Fruit fly (Drosophila melanogaster) whole organism, embryonic: Measurements from ENCODE around the gene CG16959.

Experiments used
- Aef1 ChIP-seq: fragments of 200-800 bp; sonication (Bioruptor generic); IDR thresholded peaks from 3 replicates; pipeline ENCODE4 v1.3.6; 2022; ENCODE audit warnings: missing biosample characterization, missing genetic modification characterization
- Bgb ChIP-seq: fragments of 200-800 bp; sonication (Bioruptor generic); IDR thresholded peaks from 2 replicates; pipeline ENCODE4 v1.3.6; 2022; ENCODE audit warnings: missing biosample characterization, missing genetic modification characterization; ENCODE audit not compliant: partially characterized antibody
- CG11723 ChIP-seq: fragments of 200-800 bp; sonication (Bioruptor generic); optimal IDR thresholded peaks from 2 replicates; lab custom pipeline; 2017; ENCODE audit warnings: missing biosample characterization, mild to moderate bottlenecking, missing genetic modification characterization
- CG12104 ChIP-seq: fragments of 200-800 bp; sonication (Bioruptor generic); optimal IDR thresholded peaks from 3 replicates; lab custom pipeline; 2016; ENCODE audit warnings: missing biosample characterization, missing genetic modification characterization
- CG15514 ChIP-seq: fragments of 200-800 bp; sonication (Bioruptor generic); optimal IDR thresholded peaks from 3 replicates; lab custom pipeline; 2017; ENCODE audit warnings: missing biosample characterization, missing genetic modification characterization, mild to moderate bottlenecking, moderate library complexity, missing genetic modification reagents
- CG15601 ChIP-seq: fragments of 200-800 bp; sonication (Bioruptor generic); optimal IDR thresholded peaks from 3 replicates; lab custom pipeline; 2019; ENCODE audit warnings: missing biosample characterization, mild to moderate bottlenecking, missing genetic modification characterization, moderate library complexity
- CG17385 ChIP-seq: fragments of 200-800 bp; sonication (Bioruptor generic); optimal IDR thresholded peaks from 3 replicates; lab custom pipeline; 2018; ENCODE audit warnings: missing biosample characterization, mild to moderate bottlenecking, missing genetic modification characterization
- CG17802 ChIP-seq: fragments of 200-800 bp; sonication (Bioruptor generic); optimal IDR thresholded peaks from 2 replicates; lab custom pipeline; 2018; ENCODE audit warnings: missing biosample characterization, mild to moderate bottlenecking, missing genetic modification characterization, moderate library complexity
- CG18262 ChIP-seq: fragments of 200-800 bp; optimal IDR thresholded peaks from 3 replicates; lab custom pipeline; 2019; ENCODE audit warnings: missing biosample characterization, mild to moderate bottlenecking, missing genetic modification characterization, moderate library complexity
- CG32767 ChIP-seq: fragments of 200-800 bp; sonication (Bioruptor generic); IDR thresholded peaks from 2 replicates; pipeline ENCODE4 v1.3.6; 2022; ENCODE audit warnings: missing biosample characterization, missing genetic modification characterization
- CG32772 ChIP-seq: fragments of 200-800 bp; sonication (Bioruptor generic); IDR thresholded peaks from 2 replicates; pipeline ENCODE4 v1.3.6; 2022; ENCODE audit warnings: missing biosample characterization, missing genetic modification characterization
- CG5180 ChIP-seq: fragments of 200-800 bp; sonication (Bioruptor generic); optimal IDR thresholded peaks from 3 replicates; lab custom pipeline; 2017; ENCODE audit warnings: missing biosample characterization, missing genetic modification characterization, mild to moderate bottlenecking, moderate library complexity, missing genetic modification reagents
- CG7963 ChIP-seq: fragments of 200-800 bp; sonication (Bioruptor generic); IDR thresholded peaks from 3 replicates; pipeline ENCODE4 v1.3.6; 2022; ENCODE audit warnings: missing biosample characterization, missing genetic modification characterization; ENCODE audit not compliant: partially characterized antibody
- CG9817 ChIP-seq: fragments of 200-800 bp; sonication (Bioruptor generic); optimal IDR thresholded peaks from 2 replicates; lab custom pipeline; 2018; ENCODE audit warnings: missing biosample characterization, mild to moderate bottlenecking, missing genetic modification characterization, moderate library complexity
- CoRest ChIP-seq: fragments of 200-800 bp; sonication (Bioruptor generic); optimal IDR thresholded peaks from 3 replicates; lab custom pipeline; 2018; ENCODE audit warnings: missing biosample characterization, mild to moderate bottlenecking, missing genetic modification characterization, moderate library complexity
- Dad ChIP-seq: fragments of 200-800 bp; sonication (Bioruptor generic); optimal IDR thresholded peaks from 3 replicates; lab custom pipeline; 2016; ENCODE audit warnings: missing biosample characterization, missing genetic modification characterization
- Dp ChIP-seq: fragments of 200-800 bp; sonication (Bioruptor generic); optimal IDR thresholded peaks from 2 replicates; lab custom pipeline; 2018; ENCODE audit warnings: missing biosample characterization, mild to moderate bottlenecking, missing genetic modification characterization, moderate library complexity
- Elba2 ChIP-seq: fragments of 200-800 bp; sonication (Bioruptor generic); optimal IDR thresholded peaks from 3 replicates; lab custom pipeline; 2016; ENCODE audit warnings: missing biosample characterization, missing genetic modification characterization
- Ets97D ChIP-seq: fragments of 200-800 bp; sonication (Bioruptor generic); optimal IDR thresholded peaks from 3 replicates; lab custom pipeline; 2016; ENCODE audit warnings: missing biosample characterization, missing genetic modification characterization
- Fer1 ChIP-seq: fragments of 200-800 bp; sonication (Bioruptor generic); optimal IDR thresholded peaks from 2 replicates; lab custom pipeline; 2017; ENCODE audit warnings: missing biosample characterization, mild to moderate bottlenecking, missing genetic modification characterization
- Fer3 ChIP-seq: fragments of 200-800 bp; sonication (Bioruptor generic); optimal IDR thresholded peaks from 2 replicates; lab custom pipeline; 2018; ENCODE audit warnings: missing biosample characterization, mild to moderate bottlenecking, missing genetic modification characterization, moderate library complexity
- Hey ChIP-seq: fragments of 200-800 bp; sonication (Bioruptor generic); optimal IDR thresholded peaks from 3 replicates; lab custom pipeline; 2018; ENCODE audit warnings: missing biosample characterization, mild to moderate bottlenecking, missing genetic modification characterization
- Hr3 ChIP-seq: fragments of 200-800 bp; sonication (Bioruptor generic); optimal IDR thresholded peaks from 3 replicates; lab custom pipeline; 2016; ENCODE audit warnings: missing biosample characterization, missing genetic modification characterization
- Lhr ChIP-seq: fragments of 200-800 bp; sonication (Bioruptor generic); optimal IDR thresholded peaks from 3 replicates; lab custom pipeline; 2017; ENCODE audit warnings: mild to moderate bottlenecking, missing biosample characterization, missing genetic modification reagents, missing genetic modification characterization
- Mrtf ChIP-seq: fragments of 200-800 bp; sonication (Bioruptor generic); IDR thresholded peaks from 3 replicates; pipeline ENCODE4 v1.3.6; 2022; ENCODE audit warnings: missing biosample characterization, missing genetic modification characterization
- Neu2 ChIP-seq: fragments of 200-800 bp; sonication (Bioruptor generic); optimal IDR thresholded peaks from 3 replicates; lab custom pipeline; 2016; ENCODE audit warnings: missing biosample characterization, missing genetic modification characterization, borderline replicate concordance
- Opbp ChIP-seq: fragments of 200-800 bp; sonication (Bioruptor generic); IDR thresholded peaks from 3 replicates; pipeline ENCODE4 v1.3.6; 2022; ENCODE audit warnings: missing biosample characterization, missing genetic modification characterization; ENCODE audit not compliant: partially characterized antibody
- Sox100B ChIP-seq: fragments of 200-800 bp; sonication (Bioruptor generic); optimal IDR thresholded peaks from 3 replicates; lab custom pipeline; 2018; ENCODE audit warnings: missing biosample characterization, mild to moderate bottlenecking, missing genetic modification characterization
- Sry-β ChIP-seq: fragments of 200-800 bp; sonication (Bioruptor generic); optimal IDR thresholded peaks from 2 replicates; lab custom pipeline; 2018; ENCODE audit warnings: missing biosample characterization, mild to moderate bottlenecking, missing genetic modification characterization, moderate library complexity
- Xbp1 ChIP-seq: fragments of 200-800 bp; sonication (Bioruptor generic); optimal IDR thresholded peaks from 3 replicates; lab custom pipeline; 2016; ENCODE audit warnings: missing biosample characterization, mild to moderate bottlenecking, missing genetic modification characterization
- bcd ChIP-seq: fragments of 200-800 bp; sonication (Bioruptor generic); optimal IDR thresholded peaks from 2 replicates; lab custom pipeline; 2017; ENCODE audit warnings: missing biosample characterization, mild to moderate bottlenecking, missing genetic modification characterization
- bsh ChIP-seq, 2 experiments: fragments of 200-800 bp; sonication (Bioruptor generic); optimal IDR thresholded peaks; 2 replicates each; lab custom pipeline; 2017 to 2018; ENCODE audit warnings: mild to moderate bottlenecking in 2 of 2, missing biosample characterization in 2 of 2, missing genetic modification characterization in 2 of 2, moderate library complexity in 1 of 2
- chinmo ChIP-seq: fragments of 200-800 bp; sonication (Bioruptor generic); IDR thresholded peaks from 4 replicates; pipeline ENCODE4 v1.3.6; 2022; ENCODE audit warnings: missing biosample characterization, missing genetic modification characterization; ENCODE audit not compliant: partially characterized antibody
- ci ChIP-seq: fragments of 200-800 bp; sonication (Bioruptor generic); IDR thresholded peaks from 3 replicates; pipeline ENCODE4 v1.3.6; 2022; ENCODE audit warnings: missing biosample characterization, missing genetic modification characterization
- crol ChIP-seq: fragments of 200-800 bp; sonication (Bioruptor generic); IDR thresholded peaks from 2 replicates; pipeline ENCODE4 v1.3.6; 2022; ENCODE audit warnings: missing biosample characterization, missing genetic modification characterization
- disco-r ChIP-seq: fragments of 200-800 bp; sonication (Bioruptor generic); optimal IDR thresholded peaks from 2 replicates; lab custom pipeline; 2016; ENCODE audit warnings: missing biosample characterization, missing genetic modification characterization
- exex ChIP-seq: fragments of 200-800 bp; sonication (Bioruptor generic); optimal IDR thresholded peaks from 4 replicates; lab custom pipeline; 2018; ENCODE audit warnings: missing biosample characterization, mild to moderate bottlenecking, missing genetic modification characterization, moderate library complexity
- gsb-n ChIP-seq: fragments of 200-800 bp; sonication (Bioruptor generic); optimal IDR thresholded peaks from 3 replicates; lab custom pipeline; 2018; ENCODE audit warnings: missing biosample characterization, mild to moderate bottlenecking, missing genetic modification characterization
- klu ChIP-seq: fragments of 200-800 bp; sonication (Bioruptor generic); IDR thresholded peaks from 2 replicates; pipeline ENCODE4 v1.3.6; 2022; ENCODE audit warnings: missing biosample characterization, missing genetic modification characterization
- knrl ChIP-seq: fragments of 200-800 bp; sonication (Bioruptor generic); IDR thresholded peaks from 3 replicates; pipeline ENCODE4 v1.3.6; 2022; ENCODE audit warnings: missing biosample characterization, missing genetic modification characterization; ENCODE audit not compliant: partially characterized antibody
- lola ChIP-seq, 3 experiments: fragments of >200 bp in 2 of 3; fragments of 200-800 bp in 1 of 3; sonication (Bioruptor generic) in 1 of 3; optimal IDR thresholded peaks; 2 replicates each; lab custom pipeline; 2017 to 2019; ENCODE audit warnings: missing biosample characterization in 3 of 3, missing genetic modification characterization in 3 of 3, mild to moderate bottlenecking in 1 of 3, moderate library complexity in 1 of 3
- luna ChIP-seq: fragments of 200-800 bp; sonication (Bioruptor generic); optimal IDR thresholded peaks from 2 replicates; lab custom pipeline; 2016; ENCODE audit warnings: missing biosample characterization, missing genetic modification characterization
- otp ChIP-seq: fragments of 200-800 bp; sonication (Bioruptor generic); IDR thresholded peaks from 3 replicates; pipeline ENCODE4, ENCODE4 v1.3.6; 2022; ENCODE audit warnings: missing biosample characterization, missing genetic modification characterization
- sc ChIP-seq, 3 experiments: fragments of >200 bp in 2 of 3; fragments of 200-800 bp in 1 of 3; sonication (Bioruptor generic) in 1 of 3; optimal IDR thresholded peaks; 2 replicates in 2 of 3; 3 replicates in 1 of 3; lab custom pipeline; 2017; ENCODE audit warnings: mild to moderate bottlenecking in 1 of 3, missing biosample characterization in 1 of 3, missing genetic modification characterization in 1 of 3, missing genetic modification reagents in 1 of 3
- sna ChIP-seq: fragments of 200-800 bp; sonication (Bioruptor generic); IDR thresholded peaks from 2 replicates; pipeline ENCODE4 v1.3.6; 2022; ENCODE audit warnings: missing biosample characterization, missing genetic modification characterization; ENCODE audit not compliant: partially characterized antibody
- twi ChIP-seq: fragments of 200-800 bp; optimal IDR thresholded peaks from 2 replicates; lab custom pipeline; 2019; ENCODE audit warnings: missing biosample characterization, mild to moderate bottlenecking, missing genetic modification characterization, moderate library complexity
- yki ChIP-seq: fragments of >200 bp; optimal IDR thresholded peaks from 3 replicates; lab custom pipeline; 2018

CG16959 gene

dm6 chr3L:15094589-15095288, 30.4 kb downstream of the CG16959 start, which contains the start of the genes sstn, Plp and GlyRS (continued):
- peak; percentile 92 for TF ChIP-seq Elba2 (GFP tag; lab: Kevin White, UChicago)
- peak; percentile 1 for TF ChIP-seq Lhr (GFP tag; lab: Kevin White, UChicago)
- TF ChIP-seq Aef1 (GFP tag; lab: Robert Waterston, UW), result no peak
- TF ChIP-seq klu (GFP tag; lab: Robert Waterston, UW), result no peak
- TF ChIP-seq Ets97D (GFP tag; lab: Kevin White, UChicago), result no peak
- TF ChIP-seq Hey (tag; lab: Kevin White, UChicago), result no peak
- TF ChIP-seq otp (GFP tag; lab: Robert Waterston, UW), result no peak
- peak; percentile 95 for TF ChIP-seq Sry-β (GFP tag; lab: Kevin White, UChicago)
- TF ChIP-seq Fer3, result peak; percentile 16
- TF ChIP-seq Fer1, result peak; percentile 32
- peak; percentile 55; the same call in 1 of the 3 replicates for TF ChIP-seq ci (GFP tag; lab: Robert Waterston, UW)
- peak; percentile 40 for TF ChIP-seq CG15514 (GFP tag; lab: Kevin White, UChicago)
- TF ChIP-seq Hr3 (GFP tag; lab: Kevin White, UChicago), result peak; percentile 51
- TF ChIP-seq bcd (GFP tag; lab: Kevin White, UChicago), result peak; percentile 52
- peak in 1 of 2 experiments; percentile 19 for TF ChIP-seq bsh (GFP tag; optimal IDR thresholded peaks at IDR 0.05; lab: Kevin White, UChicago)
- peak; percentile 26 for TF ChIP-seq twi (tag; lab: Kevin White, UChicago)
- peak; percentile 67 for TF ChIP-seq CoRest (tag; lab: Kevin White, UChicago)
- TF ChIP-seq Dp, result peak; percentile 17
- peak; percentile 39 for TF ChIP-seq CG12104 (GFP tag; lab: Kevin White, UChicago)
- TF ChIP-seq CG32767 (GFP tag; lab: Robert Waterston, UW), result no peak
- peak; percentile 49 for TF ChIP-seq CG18262
- TF ChIP-seq chinmo (GFP tag; lab: Robert Waterston, UW), result peak; percentile 83; the same call in 1 of the 4 replicates
- no peak for TF ChIP-seq CG32772 (GFP tag; lab: Robert Waterston, UW)
- TF ChIP-seq knrl, result no peak
- TF ChIP-seq CG9817 (tag; lab: Kevin White, UChicago), result peak; percentile 42
- no peak for TF ChIP-seq Dad
- no peak for TF ChIP-seq CG17802 (tag; lab: Kevin White, UChicago)
- TF ChIP-seq exex (tag; lab: Kevin White, UChicago), result peak; percentile 21
- peak; percentile 27 for TF ChIP-seq CG5180 (GFP tag; lab: Kevin White, UChicago)
- no peak for TF ChIP-seq luna (GFP tag; lab: Kevin White, UChicago)
- TF ChIP-seq lola (GFP tag; optimal IDR thresholded peaks at IDR 0.05; lab: Kevin White, UChicago), result peak in 1 of 3 experiments; percentile 40
- TF ChIP-seq Bgb (GFP tag; lab: Robert Waterston, UW), result peak; percentile 55
- TF ChIP-seq disco-r (GFP tag; lab: Kevin White, UChicago), result no peak
- peak; percentile 39; the same call in 1 of the 3 replicates for TF ChIP-seq CG7963
- peak; percentile 40 for TF ChIP-seq Xbp1 (GFP tag; lab: Kevin White, UChicago)
- TF ChIP-seq Neu2, result no peak
- TF ChIP-seq sna, result peak; percentile 39
- TF ChIP-seq CG15601 (tag; lab: Kevin White, UChicago), result peak; percentile 33
- TF ChIP-seq Opbp, result peak; percentile 52; the same call in 2 of the 3 replicates
- TF ChIP-seq crol (GFP tag; lab: Robert Waterston, UW), result peak; percentile 28; the same call in 1 of the 2 replicates
- TF ChIP-seq Mrtf (GFP tag; lab: Robert Waterston, UW), result no peak
- TF ChIP-seq gsb-n (tag; lab: Kevin White, UChicago), result peak; percentile 38
- TF ChIP-seq CG17385 (GFP tag; lab: Kevin White, UChicago), result peak; percentile 27
- peak; percentile 68 for TF ChIP-seq Sox100B (GFP tag; lab: Kevin White, UChicago)
- peak; percentile 33 for TF ChIP-seq CG11723 (GFP tag; lab: Kevin White, UChicago)
- no peak for TF ChIP-seq yki (lab: Kevin White, UChicago)
- no peak for TF ChIP-seq sc (optimal IDR thresholded peaks at IDR 0.05; lab: Kevin White, UChicago)
- TF ChIP-seq sc (GFP tag; optimal IDR thresholded peaks at IDR 0.05; lab: Kevin White, UChicago), result peak; percentile 26
